Worm (Caenorhabditis elegans): Measurements from ENCODE around the gene flcn-1.
"Not testable (repeated sequence)": the region's sequence is repeated elsewhere in the genome, so short reads cannot be mapped to it uniquely, and the experiment has no call there.

flcn-1 gene

ce11 chrII:6977732-6978131, 49.2 kb downstream of the flcn-1 start, which contains the start of gene C15F1.8:
Gene C15F1.8 (minus strand): TSS chrII:6977832.
- TF ChIP-seq zip-5 (tag; optimal IDR thresholded peaks at IDR 0.05); ceh-19 (GFP tag; optimal IDR thresholded peaks at IDR 0.05); madf-2 (tag; optimal IDR thresholded peaks at IDR 0.05): not testable (repeated sequence)

DNA sequence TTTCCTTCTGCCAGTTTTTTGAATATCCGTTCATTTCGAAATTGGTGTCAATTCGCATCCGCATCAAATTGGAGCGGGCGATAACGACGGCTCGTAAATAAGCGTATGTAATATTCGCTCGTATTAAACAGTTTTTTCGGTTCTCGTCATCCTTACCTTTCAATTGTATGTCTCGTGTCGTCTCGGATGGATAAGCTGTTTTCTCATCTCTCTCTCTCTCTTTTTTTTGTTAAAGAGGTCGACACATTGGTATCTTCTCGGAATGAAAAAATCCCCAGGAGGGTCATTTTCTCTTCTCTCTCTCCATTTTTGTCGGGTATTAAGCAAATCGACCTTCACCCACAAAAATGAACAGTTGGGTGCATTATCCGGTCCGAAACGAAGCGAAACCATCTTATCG, 50.3 kb downstream of the flcn-1 start:
- TF ChIP-seq unc-55 (GFP tag; optimal IDR thresholded peaks at IDR 0.05) (no peak), pat-9 (tag; optimal IDR thresholded peaks at IDR 0.05) (no peak), K09A11.1 (tag; optimal IDR thresholded peaks at IDR 0.05; ENCODE audit: insufficient read depth) (no peak), gmeb-2 (tag; optimal IDR thresholded peaks at IDR 0.05) (no peak), pha-4 (tag; optimal IDR thresholded peaks at IDR 0.05) (no peak), ceh-45 (GFP tag; IDR thresholded peaks at IDR 0.05) (no peak), ama-1 (optimal IDR thresholded peaks at IDR 0.05) (no peak), tbx-2 (tag; optimal IDR thresholded peaks at IDR 0.05) (no peak), ceh-24 (tag; optimal IDR thresholded peaks at IDR 0.05) (no peak)

DNA sequence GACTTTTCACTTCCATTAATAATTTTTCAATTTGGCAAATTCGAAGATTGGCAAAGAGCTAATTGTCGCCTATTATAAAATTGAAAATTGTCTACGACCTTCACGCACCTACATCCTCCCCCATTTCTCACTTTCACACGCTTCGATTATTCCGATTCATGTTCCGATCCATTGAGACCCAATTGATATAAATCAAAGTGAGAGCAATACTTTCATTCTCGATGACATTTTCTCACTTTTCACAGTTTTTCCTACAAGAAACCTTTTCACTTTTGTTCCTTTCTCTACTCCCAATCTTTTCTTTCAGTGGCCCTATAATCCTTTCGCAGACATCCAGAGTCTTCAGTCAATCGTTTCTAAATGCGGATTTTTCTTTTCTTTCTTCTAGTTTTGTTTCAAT, 51.1 kb downstream of the flcn-1 start, which contains the start of gene C15F1.2:
C15F1.2 (plus strand) TSS at position 308 of the 400 bp plus-strand sequence.
- TF ChIP-seq ceh-18 (tag; optimal IDR thresholded peaks at IDR 0.05) (no peak), C08G9.2 (tag; optimal IDR thresholded peaks at IDR 0.05) (no peak), odd-2 (tag; optimal IDR thresholded peaks at IDR 0.05) (no peak), F13H6.1 (tag; optimal IDR thresholded peaks at IDR 0.05) (no peak), pha-4 (tag; optimal IDR thresholded peaks at IDR 0.05) (no peak), pha-2 (tag; optimal IDR thresholded peaks at IDR 0.05) (no peak), ceh-31 (tag; optimal IDR thresholded peaks at IDR 0.05) (no peak), sox-4 (tag; optimal IDR thresholded peaks at IDR 0.05) (no peak), hlh-30 (tag; optimal IDR thresholded peaks at IDR 0.05; ENCODE audit: insufficient read depth) (no peak), madf-2 (tag; optimal IDR thresholded peaks at IDR 0.05) (no peak), mec-3 (tag; optimal IDR thresholded peaks at IDR 0.05; ENCODE audit: borderline replicate concordance) (no peak), dmd-4 (tag; optimal IDR thresholded peaks at IDR 0.05; ENCODE audit: borderline replicate concordance) (no peak), ceh-34 (tag; optimal IDR thresholded peaks at IDR 0.05) (no peak), elt-4 (tag; optimal IDR thresholded peaks at IDR 0.05) (no peak), lim-6 (tag; optimal IDR thresholded peaks at IDR 0.05) (no peak)

ce11 chrII:6989830-6990287, 61.3 kb downstream of the flcn-1 start, which contains the start of gene C15F1.1:
Gene C15F1.1 (plus strand): TSS chrII:6989880.
- TF ChIP-seq che-1 (tag; optimal IDR thresholded peaks at IDR 0.05), result no peak
- no peak for TF ChIP-seq madf-2 (tag; optimal IDR thresholded peaks at IDR 0.05)
- no peak for TF ChIP-seq ceh-14 (tag; optimal IDR thresholded peaks at IDR 0.05)
- no peak for TF ChIP-seq K02D7.2 (tag; optimal IDR thresholded peaks at IDR 0.05)
- no peak for TF ChIP-seq unc-42 (tag; optimal IDR thresholded peaks at IDR 0.05)
- no peak for TF ChIP-seq dmd-4 (tag; optimal IDR thresholded peaks at IDR 0.05; ENCODE audit: borderline replicate concordance)

ce11 chrII:6992949-6993348, 64.4 kb downstream of the flcn-1 start:
- TF ChIP-seq fax-1 (tag; optimal IDR thresholded peaks at IDR 0.05) (no peak), ceh-31 (tag; optimal IDR thresholded peaks at IDR 0.05) (peak; percentile 77), pag-3 (tag; optimal IDR thresholded peaks at IDR 0.05; ENCODE audit: borderline replicate concordance) (no peak), ahr-1 (tag; optimal IDR thresholded peaks at IDR 0.05) (no peak), K09A11.1 (tag; optimal IDR thresholded peaks at IDR 0.05; ENCODE audit: insufficient read depth) (no peak), nhr-11 (tag; optimal IDR thresholded peaks at IDR 0.05) (no peak), ceh-34 (tag; optimal IDR thresholded peaks at IDR 0.05) (peak; percentile 33), pha-4 (tag; optimal IDR thresholded peaks at IDR 0.05) (no peak), sox-2 (GFP tag; IDR thresholded peaks at IDR 0.05) (no peak), unc-42 (tag; optimal IDR thresholded peaks at IDR 0.05) (peak; percentile 80), unc-86 (tag; optimal IDR thresholded peaks at IDR 0.05) (no peak), ceh-30 (tag; optimal IDR thresholded peaks at IDR 0.05) (no peak), gmeb-2 (tag; optimal IDR thresholded peaks at IDR 0.05) (no peak), elt-2 (tag; optimal IDR thresholded peaks at IDR 0.05) (no peak), hlh-8 (tag; optimal IDR thresholded peaks at IDR 0.05) (no peak), che-1 (tag; optimal IDR thresholded peaks at IDR 0.05) (no peak), unc-55 (GFP tag; optimal IDR thresholded peaks at IDR 0.05) (no peak), mec-3 (tag; optimal IDR thresholded peaks at IDR 0.05; ENCODE audit: borderline replicate concordance) (no peak), pha-2 (tag; optimal IDR thresholded peaks at IDR 0.05) (no peak), ceh-9 (tag; optimal IDR thresholded peaks at IDR 0.05) (no peak), ceh-48 (tag; optimal IDR thresholded peaks at IDR 0.05) (peak; percentile 75), zip-5 (tag; optimal IDR thresholded peaks at IDR 0.05) (no peak), ceh-18 (tag; optimal IDR thresholded peaks at IDR 0.05) (peak; percentile 13), pros-1 (tag; optimal IDR thresholded peaks at IDR 0.05) (no peak), pqm-1 (tag; optimal IDR thresholded peaks at IDR 0.05) (no peak), ceh-14 (tag; optimal IDR thresholded peaks at IDR 0.05) (peak; percentile 29), ref-2 (tag; optimal IDR thresholded peaks at IDR 0.05) (peak; percentile 20), elt-4 (tag; optimal IDR thresholded peaks at IDR 0.05) (no peak), dmd-4 (tag; optimal IDR thresholded peaks at IDR 0.05; ENCODE audit: borderline replicate concordance) (no peak)

All from whole organism, late embryonic.